Fruit fly (Drosophila melanogaster): ENCODE data around the gene meso18E.

DNA sequence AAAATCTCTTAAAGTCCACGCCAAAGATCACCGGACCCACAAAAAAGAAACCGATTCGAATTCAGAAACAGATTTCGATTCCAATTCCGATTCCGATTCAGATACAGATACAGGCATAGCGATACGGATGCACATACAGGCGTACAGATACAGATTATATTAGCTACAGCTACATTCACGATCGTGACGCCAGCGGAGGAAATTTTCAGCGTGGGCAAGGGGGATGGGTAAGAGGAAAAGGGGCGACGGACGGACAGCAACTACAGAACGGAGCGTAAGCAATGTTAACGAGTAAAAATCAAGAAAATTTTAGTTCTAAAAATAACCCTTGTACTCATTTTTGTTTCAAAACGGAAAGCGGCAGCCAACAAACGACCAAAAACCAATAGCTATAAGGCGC is 4.2 kb upstream of the meso18E start:
- TF ChIP-seq pad (GFP tag; optimal IDR thresholded peaks at IDR 0.05) (no peak), CG7045 (GFP tag; optimal IDR thresholded peaks at IDR 0.05) (no peak), CG1620 (GFP tag; optimal IDR thresholded peaks at IDR 0.05) (no peak), Clk (GFP tag; optimal IDR thresholded peaks at IDR 0.05) (no peak), CG33017 (tag; optimal IDR thresholded peaks at IDR 0.05) (no peak), cnc (optimal IDR thresholded peaks at IDR 0.05) (no peak), toe (GFP tag; optimal IDR thresholded peaks at IDR 0.05) (no peak)

Measured in whole organism, adult.